Worm (Caenorhabditis elegans): ENCODE measurements around the gene sdn-1.
A peak's percentile ranks its signal among the peaks of the same experiment; 100 is the strongest.

DNA sequence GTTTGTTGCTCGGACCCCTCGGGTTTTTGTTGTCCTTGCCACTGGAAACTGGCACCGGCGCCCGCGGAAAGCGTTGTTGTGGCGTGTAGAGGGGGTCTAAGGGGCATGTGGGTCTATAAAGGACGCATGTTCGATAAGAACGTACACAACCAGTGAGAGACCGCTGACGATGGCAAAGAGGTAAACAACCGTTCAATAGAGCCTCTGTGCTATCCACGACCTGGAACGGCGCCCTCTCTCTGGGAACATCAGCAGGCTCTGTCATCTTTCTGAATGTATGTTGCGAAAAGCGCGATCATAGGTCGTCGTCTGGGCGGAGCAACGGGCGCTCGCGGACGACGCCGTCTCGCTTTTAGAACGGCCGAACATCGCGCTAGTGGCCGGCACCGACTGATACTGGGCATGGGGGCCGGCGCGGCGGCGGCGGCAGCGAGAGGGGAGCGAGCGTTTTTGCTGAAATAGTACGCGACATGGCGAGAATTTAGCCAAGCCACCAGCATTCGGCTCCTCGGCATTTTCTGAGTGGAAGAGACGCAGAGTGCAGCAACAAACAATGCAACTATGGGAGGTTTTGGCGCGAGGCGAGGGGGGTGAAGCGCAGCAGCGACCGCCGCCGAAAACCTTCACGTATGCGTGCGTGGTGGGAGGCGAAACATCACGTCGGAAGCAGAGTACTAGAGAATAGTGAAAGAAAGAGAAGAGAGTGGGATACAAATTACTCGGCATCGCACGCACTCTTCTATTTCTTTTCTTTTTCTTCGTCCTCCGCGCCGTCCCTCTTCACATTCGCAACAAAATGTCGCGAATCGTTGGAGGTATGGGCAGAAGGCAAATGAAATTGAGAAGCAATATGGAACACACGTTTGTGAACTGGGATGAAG, 44.2 kb upstream of the sdn-1 start:
- TF ChIP-seq lin-15B (tag; optimal IDR thresholded peaks at IDR 0.05) (no peak), nhr-25 (tag; optimal IDR thresholded peaks at IDR 0.05) (peak; percentile 90), unc-39 (tag; optimal IDR thresholded peaks at IDR 0.05) (peak; percentile 39), elt-2 (tag; optimal IDR thresholded peaks at IDR 0.05) (peak; percentile 81), ZK546.5 (tag; optimal IDR thresholded peaks at IDR 0.05) (no peak), fkh-2 (tag; optimal IDR thresholded peaks at IDR 0.05) (no peak), nhr-237 (tag; optimal IDR thresholded peaks at IDR 0.05) (no peak), ztf-11 (tag; optimal IDR thresholded peaks at IDR 0.05) (no peak), ama-1 (optimal IDR thresholded peaks at IDR 0.05) (no peak)

All from whole organism, L3 larva.